Worm (Caenorhabditis elegans) whole organism, late embryonic: ENCODE data around the gene hnd-1.

Experiments
- C08G9.2 ChIP-seq: sonication (generic microtip); optimal IDR thresholded peaks from 2 replicates; lab custom pipeline; 2016; ENCODE audit warnings: mild to moderate bottlenecking, missing genetic modification characterization, moderate library complexity, missing compliant biosample characterization
- F13H6.1 ChIP-seq: sonication (generic microtip); optimal IDR thresholded peaks from 2 replicates; lab custom pipeline; 2016; ENCODE audit warnings: missing genetic modification characterization, missing compliant biosample characterization
- K09A11.1 ChIP-seq: sonication (generic microtip); optimal IDR thresholded peaks from 2 replicates; lab custom pipeline; 2017; ENCODE audit warnings: antibody characterized with exemption, mild to moderate bottlenecking, missing genetic modification characterization, missing compliant biosample characterization; ENCODE audit not compliant: insufficient read depth
- T23F11.4 ChIP-seq: fragments of 200-800 bp; sonication (Bioruptor generic); optimal IDR thresholded peaks from 2 replicates; lab custom pipeline; 2018; ENCODE audit warnings: mild to moderate bottlenecking, missing genetic modification characterization, missing compliant biosample characterization
- ahr-1 ChIP-seq: sonication (generic microtip); optimal IDR thresholded peaks from 2 replicates; lab custom pipeline; 2016; ENCODE audit warnings: missing genetic modification characterization, missing compliant biosample characterization
- ceh-14 ChIP-seq: sonication (generic microtip); optimal IDR thresholded peaks from 2 replicates; lab custom pipeline; 2016; ENCODE audit warnings: missing genotype, missing genetic modification characterization, missing compliant biosample characterization
- ceh-2 ChIP-seq: sonication (generic microtip); optimal IDR thresholded peaks from 2 replicates; lab custom pipeline; 2016; ENCODE audit warnings: missing genotype, missing genetic modification characterization, missing compliant biosample characterization
- ceh-22 ChIP-seq: sonication (generic microtip); optimal IDR thresholded peaks from 2 replicates; lab custom pipeline; 2017; ENCODE audit warnings: missing biosample characterization, missing genetic modification characterization
- ceh-30 ChIP-seq: fragments of 150-350 bp; optimal IDR thresholded peaks from 2 replicates; lab custom pipeline; 2014; ENCODE audit warnings: missing biosample characterization, missing genetic modification characterization
- ceh-31 ChIP-seq: sonication (generic microtip); optimal IDR thresholded peaks from 2 replicates; lab custom pipeline; 2016; ENCODE audit warnings: missing genetic modification characterization, missing compliant biosample characterization
- ceh-45 ChIP-seq: fragments of 200-800 bp; sonication (Bioruptor generic); IDR thresholded peaks from 2 replicates; pipeline ENCODE4 v1.3.6; 2022; ENCODE audit warnings: missing genetic modification reagents, missing genetic modification characterization, missing compliant biosample characterization
- ceh-48 ChIP-seq: sonication (generic microtip); optimal IDR thresholded peaks from 2 replicates; lab custom pipeline; 2016; ENCODE audit warnings: missing genetic modification characterization, inconsistent platforms, missing compliant biosample characterization
- ceh-9 ChIP-seq: sonication (generic microtip); optimal IDR thresholded peaks from 2 replicates; lab custom pipeline; 2016; ENCODE audit warnings: mild to moderate bottlenecking, missing genetic modification characterization, inconsistent platforms, missing compliant biosample characterization
- dmd-4 ChIP-seq: sonication (generic microtip); optimal IDR thresholded peaks from 2 replicates; lab custom pipeline; 2016; ENCODE audit warnings: borderline replicate concordance, missing genetic modification characterization, missing compliant biosample characterization
- elt-2 ChIP-seq: sonication (generic microtip); optimal IDR thresholded peaks from 2 replicates; lab custom pipeline; 2016; ENCODE audit warnings: missing genetic modification reagents, missing genetic modification characterization, missing compliant biosample characterization
- ets-4 ChIP-seq: sonication (generic microtip); optimal IDR thresholded peaks from 2 replicates; lab custom pipeline; 2016; ENCODE audit warnings: missing genetic modification characterization, missing compliant biosample characterization
- fkh-6 ChIP-seq: sonication (generic microtip); optimal IDR thresholded peaks from 2 replicates; lab custom pipeline; 2016; ENCODE audit warnings: missing genetic modification characterization, missing compliant biosample characterization
- gmeb-2 ChIP-seq: sonication (generic microtip); optimal IDR thresholded peaks from 2 replicates; lab custom pipeline; 2016; ENCODE audit warnings: missing genetic modification characterization, inconsistent platforms, missing compliant biosample characterization
- hlh-13 ChIP-seq: fragments of 200-800 bp; sonication (Bioruptor generic); optimal IDR thresholded peaks from 2 replicates; lab custom pipeline; 2018; ENCODE audit warnings: mild to moderate bottlenecking, missing genetic modification characterization, missing compliant biosample characterization
- hlh-15 ChIP-seq: sonication (generic microtip); optimal IDR thresholded peaks from 2 replicates; lab custom pipeline; 2016; ENCODE audit warnings: missing genetic modification characterization, missing compliant biosample characterization
- hlh-30 ChIP-seq: sonication (generic microtip); optimal IDR thresholded peaks from 2 replicates; lab custom pipeline; 2017; ENCODE audit warnings: antibody characterized with exemption, missing genetic modification characterization, missing compliant biosample characterization; ENCODE audit not compliant: insufficient read depth
- hlh-6 ChIP-seq: sonication (generic microtip); optimal IDR thresholded peaks from 2 replicates; lab custom pipeline; 2016; ENCODE audit warnings: missing genotype, missing genetic modification characterization, missing compliant biosample characterization
- lin-11 ChIP-seq: fragments of 200-800 bp; sonication (Bioruptor generic); optimal IDR thresholded peaks from 2 replicates; lab custom pipeline; 2018; ENCODE audit warnings: mild to moderate bottlenecking, missing genetic modification characterization, missing compliant biosample characterization
- madf-2 ChIP-seq: sonication (generic microtip); optimal IDR thresholded peaks from 2 replicates; lab custom pipeline; 2017; ENCODE audit warnings: missing genetic modification characterization, missing compliant biosample characterization
- nfya-1 ChIP-seq: sonication (generic microtip); optimal IDR thresholded peaks from 2 replicates; lab custom pipeline; 2017; ENCODE audit warnings: missing genetic modification characterization, mild to moderate bottlenecking, missing compliant biosample characterization, antibody characterized with exemption, moderate library complexity
- npax-4 ChIP-seq: sonication (generic microtip); optimal IDR thresholded peaks from 2 replicates; lab custom pipeline; 2016; ENCODE audit warnings: missing genetic modification characterization, missing compliant biosample characterization
- odd-2 ChIP-seq: sonication (generic microtip); optimal IDR thresholded peaks from 2 replicates; lab custom pipeline; 2017; ENCODE audit warnings: antibody characterized with exemption, mild to moderate bottlenecking, missing genetic modification characterization, missing compliant biosample characterization
- pag-3 ChIP-seq: sonication (generic microtip); optimal IDR thresholded peaks from 2 replicates; lab custom pipeline; 2016; ENCODE audit warnings: missing compliant biosample characterization, missing genetic modification characterization, borderline replicate concordance
- pha-2 ChIP-seq: sonication (generic microtip); optimal IDR thresholded peaks from 2 replicates; lab custom pipeline; 2017; ENCODE audit warnings: mild to moderate bottlenecking, missing genetic modification characterization, missing compliant biosample characterization
- pha-4 ChIP-seq: fragments of 150-350 bp; optimal IDR thresholded peaks from 2 replicates; lab custom pipeline; 2018; ENCODE audit warnings: missing biosample characterization, missing genetic modification reagents, missing genetic modification characterization
- sdc-2 ChIP-seq: sonication (generic microtip); optimal IDR thresholded peaks from 2 replicates; lab custom pipeline; 2016; ENCODE audit warnings: missing genotype, missing genetic modification characterization, missing compliant biosample characterization
- tbx-2 ChIP-seq: sonication (generic microtip); optimal IDR thresholded peaks from 2 replicates; lab custom pipeline; 2016; ENCODE audit warnings: missing genetic modification characterization, missing compliant biosample characterization
- unc-42 ChIP-seq: sonication (generic microtip); optimal IDR thresholded peaks from 2 replicates; lab custom pipeline; 2016; ENCODE audit warnings: missing genotype, missing genetic modification characterization, missing compliant biosample characterization
- unc-55 ChIP-seq: sonication (generic microtip); optimal IDR thresholded peaks from 2 replicates; lab custom pipeline; 2017; ENCODE audit warnings: missing biosample characterization, missing genetic modification reagents, missing genetic modification characterization
- ztf-16 ChIP-seq: sonication (generic microtip); optimal IDR thresholded peaks from 2 replicates; lab custom pipeline; 2017; ENCODE audit warnings: missing genetic modification characterization, missing compliant biosample characterization

Gene hnd-1

DNA sequence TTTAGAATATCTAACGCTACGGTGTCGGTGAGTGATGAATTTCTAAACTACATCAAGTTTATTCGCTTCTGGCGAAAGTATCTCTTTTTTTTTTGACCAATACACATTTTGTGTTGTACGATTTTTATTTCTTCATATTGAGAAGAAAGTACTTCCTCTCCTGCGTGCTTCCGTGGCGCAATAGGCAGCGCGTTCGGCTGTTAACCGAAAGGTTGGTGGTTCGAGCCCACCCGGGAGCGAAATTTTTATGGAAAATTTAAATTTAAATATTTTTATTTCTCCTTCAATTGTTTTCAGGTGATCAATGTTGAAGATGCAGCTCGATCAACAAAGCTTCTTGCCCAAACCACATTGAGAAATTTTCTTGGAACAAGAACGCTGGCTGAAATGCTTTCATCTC lies 38.8 kb upstream of the hnd-1 start:
- TF ChIP-seq ahr-1 (tag; lab: Kevin White, UChicago) (no peak), ceh-45 (GFP tag; lab: Robert Waterston, UW) (no peak), lin-11 (tag; lab: Kevin White, UChicago) (no peak), pag-3 (tag; lab: Kevin White, UChicago) (no peak), hlh-15 (tag; lab: Kevin White, UChicago) (no peak), ztf-16 (tag; lab: Kevin White, UChicago) (no peak), F13H6.1 (tag; lab: Kevin White, UChicago) (no peak), pha-4 (tag; lab: Kevin White, UChicago) (no peak), elt-2 (peak; percentile 24)

DNA sequence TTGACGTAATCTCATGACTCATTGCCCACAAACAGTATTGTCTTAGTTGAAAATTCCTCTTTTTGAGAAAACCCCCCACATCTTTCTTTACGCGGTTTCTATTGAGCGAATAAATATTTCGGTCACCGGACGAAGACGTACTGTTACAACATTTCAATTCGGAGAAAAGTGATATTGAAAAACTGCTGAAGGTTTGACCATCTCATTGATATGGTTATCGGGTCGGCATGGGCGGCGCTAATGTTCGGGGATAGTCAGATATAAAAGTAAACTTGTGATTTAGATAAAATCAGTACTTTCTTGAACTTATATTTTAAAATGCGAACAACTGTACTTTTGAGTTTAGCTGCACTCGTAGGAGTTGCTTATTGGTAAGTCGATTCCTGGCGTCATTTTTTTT lies 37.2 kb upstream of the hnd-1 start, which contains the start of gene T04F8.8:
Gene T04F8.8 (plus strand): TSS at position 301 of the 400 bp plus-strand sequence.
- TF ChIP-seq hlh-30 (tag; lab: Kevin White, UChicago) (no peak), C08G9.2 (tag; lab: Kevin White, UChicago) (no peak), hlh-15 (tag; lab: Kevin White, UChicago) (no peak), elt-2 (no peak)

DNA sequence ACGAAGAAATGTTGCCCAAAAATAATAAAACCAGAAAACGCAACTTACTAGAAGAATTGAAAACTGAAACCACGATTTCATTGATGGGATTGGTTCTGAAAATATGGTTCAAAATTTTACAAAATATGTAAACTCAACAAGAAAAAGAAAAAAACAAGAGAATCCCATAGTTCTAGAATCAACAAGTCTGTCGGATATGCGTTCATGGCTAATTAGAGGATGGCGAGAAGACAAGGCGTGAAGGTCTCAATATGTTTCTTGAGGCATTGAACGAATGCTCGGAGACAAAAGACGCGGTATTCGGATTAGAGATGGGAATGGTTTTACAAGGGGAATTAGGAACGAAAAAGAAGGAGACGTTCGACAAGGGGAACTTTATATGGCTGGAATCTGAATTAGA lies 33.6 kb upstream of the hnd-1 start, which contains the start of gene cutl-11:
Gene cutl-11 (minus strand): TSS at position 101 of the 400 bp plus-strand sequence.
- no peak for TF ChIP-seq ets-4 (tag; lab: Kevin White, UChicago)
- TF ChIP-seq K09A11.1, result no peak
- TF ChIP-seq ceh-30 (tag; lab: Kevin White, UChicago), result no peak
- TF ChIP-seq tbx-2 (tag; lab: Kevin White, UChicago), result no peak
- no peak for TF ChIP-seq madf-2
- no peak for TF ChIP-seq fkh-6 (tag; lab: Kevin White, UChicago)
- no peak for TF ChIP-seq hlh-15 (tag; lab: Kevin White, UChicago)
- no peak for TF ChIP-seq ceh-31 (tag; lab: Kevin White, UChicago)
- no peak for TF ChIP-seq ceh-22
- no peak for TF ChIP-seq F13H6.1 (tag; lab: Kevin White, UChicago)
- TF ChIP-seq ceh-14 (tag; lab: Kevin White, UChicago), result no peak
- no peak for TF ChIP-seq odd-2
- no peak for TF ChIP-seq ceh-9 (tag; lab: Kevin White, UChicago)
- TF ChIP-seq ahr-1 (tag; lab: Kevin White, UChicago), result no peak
- TF ChIP-seq nfya-1 (tag; lab: Kevin White, UChicago), result no peak
- no peak for TF ChIP-seq ceh-2 (tag; lab: Kevin White, UChicago)
- TF ChIP-seq C08G9.2 (tag; lab: Kevin White, UChicago), result no peak
- TF ChIP-seq dmd-4 (tag; lab: Kevin White, UChicago), result no peak

DNA sequence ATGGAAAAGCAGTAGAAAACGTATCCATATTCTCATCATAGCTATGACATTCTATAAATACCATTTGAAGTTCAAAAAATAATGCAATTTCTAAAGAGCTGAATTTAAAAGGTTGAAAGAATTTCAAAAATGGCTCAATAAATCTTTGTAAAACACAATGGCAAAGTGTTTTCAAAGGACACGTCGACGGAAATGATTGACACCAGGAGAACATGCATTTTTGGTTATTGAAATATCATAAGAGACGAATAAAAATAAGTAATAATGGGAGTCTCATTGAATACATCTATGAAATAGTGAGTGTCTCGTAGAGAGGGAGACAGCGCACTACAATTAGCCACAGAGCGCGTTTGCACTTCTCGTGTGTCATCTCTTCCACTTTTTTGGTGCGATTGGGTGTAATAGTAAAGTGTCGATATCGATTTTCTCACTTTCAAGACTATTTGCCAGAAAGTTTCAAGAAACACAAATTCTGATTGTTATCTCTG lies 27.8 kb upstream of the hnd-1 start, which contains the start of gene T04F8.2:
Gene T04F8.2 (minus strand): TSS at position 51 of the 488 bp plus-strand sequence.
- TF ChIP-seq elt-2 (no peak), sdc-2 (tag; lab: Kevin White, UChicago) (peak; percentile 32), ceh-31 (tag; lab: Kevin White, UChicago) (peak; percentile 57), hlh-13 (GFP tag; lab: Kevin White, UChicago) (no peak), ceh-48 (tag; lab: Kevin White, UChicago) (peak; percentile 32), unc-55 (GFP tag; lab: Kevin White, UChicago) (peak; percentile 33), tbx-2 (tag; lab: Kevin White, UChicago) (peak; percentile 5), nfya-1 (tag; lab: Kevin White, UChicago) (peak; percentile 53), ceh-2 (tag; lab: Kevin White, UChicago) (no peak), unc-42 (peak; percentile 17), gmeb-2 (tag; lab: Kevin White, UChicago) (no peak), hlh-30 (tag; lab: Kevin White, UChicago) (peak; percentile 14), pha-2 (tag; lab: Kevin White, UChicago) (no peak), npax-4 (tag; lab: Kevin White, UChicago) (no peak), T23F11.4 (GFP tag; lab: Kevin White, UChicago) (no peak), hlh-6 (no peak)
